Worm (Caenorhabditis elegans) whole organism, young adult: Measurements from ENCODE around the gene C36E6.8.

Source experiments
- B0336.3 ChIP-seq: fragments of 200-800 bp; sonication (Bioruptor generic); IDR thresholded peaks from 2 replicates; pipeline ENCODE4 v1.3.6; 2022; ENCODE audit warnings: missing genetic modification characterization, missing compliant biosample characterization
- C06A6.2 ChIP-seq: fragments of 200-800 bp; sonication (Bioruptor generic); conservative IDR thresholded peaks from 2 replicates; pipeline ENCODE4 v1.3.6; 2022; ENCODE audit warnings: missing genetic modification characterization, missing compliant biosample characterization
- F10E7.11 ChIP-seq: sonication (generic microtip); optimal IDR thresholded peaks from 2 replicates; lab custom pipeline; 2017; ENCODE audit warnings: mild to moderate bottlenecking, missing genetic modification characterization, moderate library complexity, missing compliant biosample characterization
- F23B12.7 ChIP-seq: sonication (generic microtip); optimal IDR thresholded peaks from 2 replicates; lab custom pipeline; 2017; ENCODE audit warnings: missing genetic modification characterization, mild to moderate bottlenecking, missing compliant biosample characterization, antibody characterized with exemption, moderate library complexity; ENCODE audit not compliant: insufficient read depth
- F33H1.4 ChIP-seq: fragments of 200-800 bp; sonication (Bioruptor generic); IDR thresholded peaks from 2 replicates; pipeline ENCODE4 v1.3.6; 2022; ENCODE audit warnings: missing genetic modification reagents, missing genetic modification characterization, missing compliant biosample characterization
- F37B4.10 ChIP-seq: fragments of 200-800 bp; sonication (Bioruptor generic); IDR thresholded peaks from 2 replicates; pipeline ENCODE4 v1.3.6; 2022; ENCODE audit warnings: missing genetic modification characterization, missing compliant biosample characterization
- F49E8.2 ChIP-seq: sonication (generic microtip); optimal IDR thresholded peaks from 3 replicates; lab custom pipeline; 2017; ENCODE audit warnings: missing genetic modification characterization, mild to moderate bottlenecking, missing compliant biosample characterization, antibody characterized with exemption, moderate library complexity; ENCODE audit not compliant: insufficient read depth
- F55B11.4 ChIP-seq: sonication (generic microtip); optimal IDR thresholded peaks from 2 replicates; lab custom pipeline; 2016; ENCODE audit warnings: missing compliant biosample characterization, missing genetic modification characterization, borderline replicate concordance; ENCODE audit not compliant: insufficient read depth
- F57C9.4 ChIP-seq: sonication (generic microtip); optimal IDR thresholded peaks from 2 replicates; lab custom pipeline; 2017; ENCODE audit warnings: mild to moderate bottlenecking, missing genetic modification characterization, missing compliant biosample characterization
- T26A5.8 ChIP-seq: sonication (generic microtip); optimal IDR thresholded peaks from 2 replicates; lab custom pipeline; 2016; ENCODE audit warnings: missing genetic modification characterization, missing compliant biosample characterization
- Y53F4B.3 ChIP-seq: fragments of 200-800 bp; sonication (Bioruptor generic); IDR thresholded peaks from 2 replicates; pipeline ENCODE4 v1.3.6; 2022; ENCODE audit warnings: missing genetic modification reagents, missing genetic modification characterization, missing compliant biosample characterization
- Y53G8AR.9 ChIP-seq: fragments of 200-800 bp; sonication (Bioruptor generic); conservative IDR thresholded peaks from 2 replicates; pipeline ENCODE4 v1.3.6; 2022; ENCODE audit warnings: missing genetic modification reagents, missing genetic modification characterization, missing compliant biosample characterization
- athp-1 ChIP-seq: sonication (generic microtip); optimal IDR thresholded peaks from 2 replicates; lab custom pipeline; 2017; ENCODE audit warnings: mild to moderate bottlenecking, missing genetic modification characterization, missing compliant biosample characterization
- cebp-1 ChIP-seq, 2 experiments: fragments of 200-800 bp in 1 of 2; sonication (Bioruptor generic) in 1 of 2; sonication (generic microtip) in 1 of 2; IDR thresholded peaks in 1 of 2; optimal IDR thresholded peaks in 1 of 2; 2 replicates each; pipeline versions ENCODE4 v1.3.6 to Lab custom; 2017 to 2022; ENCODE audit warnings: missing compliant biosample characterization in 2 of 2, missing genetic modification characterization in 2 of 2, mild to moderate bottlenecking in 1 of 2, missing genetic modification reagents in 1 of 2, moderate library complexity in 1 of 2
- cebp-2 ChIP-seq: fragments of 200-800 bp; sonication (Bioruptor generic); IDR thresholded peaks from 2 replicates; pipeline ENCODE4 v1.3.6; 2022; ENCODE audit warnings: missing genetic modification characterization, missing compliant biosample characterization
- ceh-27 ChIP-seq: fragments of 200-800 bp; sonication (Bioruptor generic); optimal IDR thresholded peaks from 2 replicates; lab custom pipeline; 2018; ENCODE audit warnings: mild to moderate bottlenecking, missing genetic modification characterization, moderate library complexity, missing compliant biosample characterization
- ceh-58 ChIP-seq: fragments of 200-800 bp; sonication (Bioruptor generic); IDR thresholded peaks from 2 replicates; pipeline ENCODE4 v1.3.6; 2022; ENCODE audit warnings: missing genetic modification characterization, missing compliant biosample characterization
- ceh-91 ChIP-seq: fragments of 200-800 bp; sonication (Bioruptor generic); IDR thresholded peaks from 2 replicates; pipeline ENCODE4 v1.3.6; 2022; ENCODE audit warnings: missing genetic modification reagents, missing genetic modification characterization, missing compliant biosample characterization
- die-1 ChIP-seq: sonication (generic microtip); optimal IDR thresholded peaks from 2 replicates; lab custom pipeline; 2016; ENCODE audit warnings: missing genotype, mild to moderate bottlenecking, missing genetic modification characterization, missing compliant biosample characterization
- egl-44 ChIP-seq: fragments of 200-800 bp; sonication (Bioruptor generic); IDR thresholded peaks from 2 replicates; pipeline ENCODE4 v1.3.6; 2022; ENCODE audit warnings: missing genetic modification reagents, missing genetic modification characterization, missing compliant biosample characterization
- ekl-4 ChIP-seq: fragments of 200-800 bp; sonication (Bioruptor generic); IDR thresholded peaks from 2 replicates; pipeline ENCODE4 v1.3.6; 2022; ENCODE audit warnings: missing genetic modification reagents, missing genetic modification characterization, missing compliant biosample characterization
- ets-4 ChIP-seq: fragments of 200-800 bp; sonication (Bioruptor generic); optimal IDR thresholded peaks from 2 replicates; lab custom pipeline; 2018; ENCODE audit warnings: mild to moderate bottlenecking, missing genetic modification characterization, missing compliant biosample characterization
- fkh-3 ChIP-seq: sonication (generic microtip); optimal IDR thresholded peaks from 2 replicates; lab custom pipeline; 2016; ENCODE audit warnings: mild to moderate bottlenecking, missing genetic modification characterization, missing compliant biosample characterization
- him-1 ChIP-seq: sonication (generic microtip); optimal IDR thresholded peaks from 2 replicates; lab custom pipeline; 2016; ENCODE audit warnings: missing genotype, missing genetic modification reagents, missing genetic modification characterization, missing compliant biosample characterization
- hlh-12 ChIP-seq: sonication (generic microtip); optimal IDR thresholded peaks from 2 replicates; lab custom pipeline; 2016; ENCODE audit warnings: missing genetic modification characterization, missing compliant biosample characterization
- hsf-1 ChIP-seq: fragments of 200-800 bp; sonication (Bioruptor generic); IDR thresholded peaks from 2 replicates; pipeline ENCODE4 v1.3.6; 2022; ENCODE audit warnings: missing genetic modification reagents, missing genetic modification characterization, missing compliant biosample characterization
- lag-1 ChIP-seq: fragments of 200-800 bp; sonication (Bioruptor generic); IDR thresholded peaks from 2 replicates; pipeline ENCODE4 v1.3.6; 2022; ENCODE audit warnings: missing genetic modification reagents, missing genetic modification characterization, missing compliant biosample characterization
- let-526 ChIP-seq: fragments of 200-800 bp; sonication (Bioruptor generic); IDR thresholded peaks from 2 replicates; pipeline ENCODE4 v1.3.6; 2022; ENCODE audit warnings: missing genetic modification reagents, missing genetic modification characterization, missing compliant biosample characterization
- lir-1 ChIP-seq: fragments of 200-800 bp; sonication (Bioruptor generic); conservative IDR thresholded peaks from 2 replicates; pipeline ENCODE4 v1.3.6; 2022; ENCODE audit warnings: missing genetic modification reagents, missing genetic modification characterization, missing compliant biosample characterization
- mcd-1 ChIP-seq: fragments of 200-800 bp; sonication (Bioruptor generic); IDR thresholded peaks from 2 replicates; pipeline ENCODE4 v1.3.6; 2022; ENCODE audit warnings: missing genetic modification reagents, missing genetic modification characterization, missing compliant biosample characterization
- mes-4 ChIP-seq: sonication (generic microtip); optimal IDR thresholded peaks from 2 replicates; lab custom pipeline; 2016; ENCODE audit warnings: missing genotype, missing genetic modification characterization, missing compliant biosample characterization
- nfyb-1 ChIP-seq: fragments of 200-800 bp; sonication (Bioruptor generic); IDR thresholded peaks from 2 replicates; pipeline ENCODE4 v1.3.6; 2022; ENCODE audit warnings: missing genetic modification reagents, missing genetic modification characterization, missing compliant biosample characterization
- nhr-120 ChIP-seq: fragments of 200-800 bp; sonication (Bioruptor generic); IDR thresholded peaks from 2 replicates; pipeline ENCODE4 v1.3.6; 2022; ENCODE audit warnings: missing genetic modification characterization, missing compliant biosample characterization
- nhr-27 ChIP-seq: fragments of 200-800 bp; sonication (Bioruptor generic); optimal IDR thresholded peaks from 2 replicates; lab custom pipeline; 2018; ENCODE audit warnings: mild to moderate bottlenecking, missing genetic modification characterization, moderate library complexity, missing compliant biosample characterization
- nhr-80 ChIP-seq: sonication (generic microtip); optimal IDR thresholded peaks from 2 replicates; lab custom pipeline; 2016; ENCODE audit warnings: missing genetic modification characterization, missing compliant biosample characterization
- nhr-90 ChIP-seq: sonication (generic microtip); optimal IDR thresholded peaks from 2 replicates; lab custom pipeline; 2016; ENCODE audit warnings: missing genotype, mild to moderate bottlenecking, missing genetic modification characterization, missing compliant biosample characterization
- pha-4 ChIP-seq: fragments of 150-350 bp; sonication (generic microtip); optimal IDR thresholded peaks from 2 replicates; lab custom pipeline; 2014; ENCODE audit warnings: missing biosample characterization, missing genetic modification reagents, missing genetic modification characterization
- rec-8 ChIP-seq, 2 experiments: sonication (generic microtip); optimal IDR thresholded peaks; 2 replicates each; lab custom pipeline; 2016; ENCODE audit warnings: mild to moderate bottlenecking in 2 of 2, missing genetic modification characterization in 2 of 2, missing genetic modification reagents in 2 of 2, missing genotype in 2 of 2, missing biosample characterization in 1 of 2, missing compliant biosample characterization in 1 of 2, moderate library complexity in 1 of 2
- repo-1 ChIP-seq: sonication (generic microtip); optimal IDR thresholded peaks from 2 replicates; lab custom pipeline; 2017; ENCODE audit warnings: mild to moderate bottlenecking, missing genetic modification characterization, missing compliant biosample characterization
- rpc-1 ChIP-seq, 2 experiments: fragments of 150-350 bp in 1 of 2; sonication (generic microtip) in 1 of 2; optimal IDR thresholded peaks; 2 replicates each; lab custom pipeline; 2014 to 2018; ENCODE audit warnings: missing biosample characterization in 1 of 2, missing genetic modification characterization in 1 of 2, missing genetic modification reagents in 1 of 2, missing genotype in 1 of 2
- sea-2 ChIP-seq: fragments of 200-800 bp; sonication (Bioruptor generic); IDR thresholded peaks from 2 replicates; pipeline ENCODE4 v1.3.6; 2022; ENCODE audit warnings: missing genetic modification characterization, missing compliant biosample characterization
- tbp1 ChIP-seq: fragments of 200-800 bp; sonication (Bioruptor generic); optimal IDR thresholded peaks from 2 replicates; lab custom pipeline; 2018; ENCODE audit warnings: mild to moderate bottlenecking, missing genetic modification characterization, missing compliant biosample characterization
- unc-62 ChIP-seq: fragments of 150-350 bp; optimal IDR thresholded peaks from 2 replicates; lab custom pipeline; 2014; ENCODE audit warnings: missing biosample characterization, missing genetic modification reagents, missing genetic modification characterization
- ztf-22 ChIP-seq: fragments of 200-800 bp; sonication (Bioruptor generic); optimal IDR thresholded peaks from 2 replicates; lab custom pipeline; 2018; ENCODE audit warnings: mild to moderate bottlenecking, missing genetic modification characterization, moderate library complexity, missing compliant biosample characterization
- ztf-26 ChIP-seq: sonication (generic microtip); optimal IDR thresholded peaks from 2 replicates; lab custom pipeline; 2017; ENCODE audit warnings: missing genetic modification characterization, missing compliant biosample characterization
- ztf-28 ChIP-seq: fragments of 200-800 bp; sonication (Bioruptor generic); IDR thresholded peaks from 2 replicates; pipeline ENCODE4 v1.3.6; 2022; ENCODE audit warnings: missing genetic modification reagents, missing genetic modification characterization, missing compliant biosample characterization
- ztf-3 ChIP-seq: fragments of 200-800 bp; sonication (Bioruptor generic); optimal IDR thresholded peaks from 2 replicates; lab custom pipeline; 2018; ENCODE audit warnings: mild to moderate bottlenecking, missing genetic modification characterization, missing compliant biosample characterization

C36E6.8 gene

ce11 chrX:17479694-17480574 is 41.4 kb downstream of the C36E6.8 start (continued):
- TF ChIP-seq rec-8 (tag; optimal IDR thresholded peaks at IDR 0.05; lab: Kevin White, UChicago) = no peak
- TF ChIP-seq ceh-27 = peak; percentile 88
- TF ChIP-seq lag-1 = no peak
- TF ChIP-seq C06A6.2 = no peak; the same call in 1 of the 2 replicates
- peak; percentile 77 for TF ChIP-seq ekl-4 (GFP tag; lab: Robert Waterston, UW)
- no peak for TF ChIP-seq Y53F4B.3 (GFP tag; lab: Robert Waterston, UW)
- peak; percentile 50 for TF ChIP-seq nhr-90
- TF ChIP-seq B0336.3 (GFP tag; lab: Robert Waterston, UW) = peak; percentile 93
- TF ChIP-seq ets-4 (GFP tag; lab: Kevin White, UChicago) = peak; percentile 78
- no peak for TF ChIP-seq F10E7.11
- TF ChIP-seq sea-2 = no peak
- no peak for TF ChIP-seq F33H1.4 (GFP tag; lab: Robert Waterston, UW)
- TF ChIP-seq ztf-28 (GFP tag; lab: Robert Waterston, UW) = no peak
- TF ChIP-seq nhr-120 = no peak
- no peak for TF ChIP-seq him-1 (tag; lab: Kevin White, UChicago)
- no peak for TF ChIP-seq mes-4 (tag; lab: Kevin White, UChicago)
- TF ChIP-seq F55B11.4 = no peak
- no peak for TF ChIP-seq rpc-1 (optimal IDR thresholded peaks at IDR 0.05; lab: Kevin White, UChicago)
- TF ChIP-seq rpc-1 (tag; optimal IDR thresholded peaks at IDR 0.05; lab: Kevin White, UChicago) = no peak
- no peak for TF ChIP-seq F49E8.2 (tag; lab: Kevin White, UChicago)
- peak; percentile 87 for TF ChIP-seq nfyb-1 (GFP tag; lab: Robert Waterston, UW)
- TF ChIP-seq ztf-3 = peak; percentile 63
- TF ChIP-seq F57C9.4 = no peak
- peak; percentile 34 for TF ChIP-seq nhr-27
- TF ChIP-seq mcd-1 = peak; percentile 70
- TF ChIP-seq hlh-12 (tag; lab: Kevin White, UChicago) = no peak
- TF ChIP-seq nhr-80 = peak; percentile 76
- no peak for TF ChIP-seq unc-62 (GFP tag; lab: Kevin White, UChicago)
- no peak for TF ChIP-seq ceh-91 (GFP tag; lab: Robert Waterston, UW)
- TF ChIP-seq lir-1 (GFP tag; lab: Robert Waterston, UW) = no peak
- TF ChIP-seq T26A5.8 (tag; lab: Kevin White, UChicago) = no peak
- TF ChIP-seq ztf-22 = peak; percentile 82
- no peak for TF ChIP-seq cebp-2
- TF ChIP-seq hsf-1 (GFP tag; lab: Robert Waterston, UW) = no peak
- TF ChIP-seq Y53G8AR.9 = 0 out of 2 replicates have a peak, but pooled peaks have one; percentile 51
- TF ChIP-seq pha-4 (tag; lab: Kevin White, UChicago) = no peak
- TF ChIP-seq, all 124 proteins: peak for 61

- TF ChIP-seq repo-1 (tag; lab: Kevin White, UChicago) = peak; percentile 22
- TF ChIP-seq B0336.3 (GFP tag; lab: Robert Waterston, UW) = peak; percentile 70
- TF ChIP-seq egl-44 (GFP tag; lab: Robert Waterston, UW) = no peak
- TF ChIP-seq F37B4.10 (GFP tag; lab: Robert Waterston, UW) = no peak
- no peak for TF ChIP-seq cebp-1 (GFP tag; IDR thresholded peaks at IDR 0.05; lab: Robert Waterston, UW)
- TF ChIP-seq cebp-1 (tag; optimal IDR thresholded peaks at IDR 0.05; lab: Kevin White, UChicago) = peak; percentile 69
- no peak for TF ChIP-seq die-1
- TF ChIP-seq nhr-80 = no peak
- no peak for TF ChIP-seq F23B12.7 (tag; lab: Kevin White, UChicago)
- TF ChIP-seq let-526 = no peak
- no peak for TF ChIP-seq ztf-26 (tag; lab: Kevin White, UChicago)
- no peak for TF ChIP-seq ceh-58
- TF ChIP-seq fkh-3 = no peak
- no peak for TF ChIP-seq mcd-1
- no peak for TF ChIP-seq ceh-27
- no peak for TF ChIP-seq tbp1 (GFP tag; lab: Kevin White, UChicago)
- TF ChIP-seq T26A5.8 (tag; lab: Kevin White, UChicago) = no peak
- no peak for TF ChIP-seq athp-1 (tag; lab: Kevin White, UChicago)
- TF ChIP-seq hlh-12 (tag; lab: Kevin White, UChicago) = no peak
Observed at ce11 chrX:17481892-17482515, 43.5 kb downstream of the C36E6.8 start.
